Worm (Caenorhabditis elegans): ENCODE data around the gene H08M01.1.

ce11 chrIV:13826363-13826762 lies 9.8 kb downstream of the H08M01.1 start:
- TF ChIP-seq ama-1 (optimal IDR thresholded peaks at IDR 0.05) (no peak), aly-2 (tag; optimal IDR thresholded peaks at IDR 0.05) (no peak), lsy-2 (tag; optimal IDR thresholded peaks at IDR 0.05) (peak; percentile 8 to 77), mab-5 (tag; optimal IDR thresholded peaks at IDR 0.05) (no peak), zag-1 (tag; optimal IDR thresholded peaks at IDR 0.05) (no peak), lin-13 (GFP tag; optimal IDR thresholded peaks at IDR 0.05) (no peak), R02D3.7 (tag; optimal IDR thresholded peaks at IDR 0.05) (no peak), elt-3 (tag; optimal IDR thresholded peaks at IDR 0.05) (no peak), mdl-1 (tag; optimal IDR thresholded peaks at IDR 0.05) (no peak), snpc-4 (tag; optimal IDR thresholded peaks at IDR 0.05) (no peak), fos-1 (tag; optimal IDR thresholded peaks at IDR 0.05) (peak; percentile 90), nhr-77 (tag; optimal IDR thresholded peaks at IDR 0.05) (no peak), nhr-11 (tag; optimal IDR thresholded peaks at IDR 0.05) (no peak)
